Fruit fly (Drosophila melanogaster): Measurements from ENCODE around the gene CG31219.

DNA sequence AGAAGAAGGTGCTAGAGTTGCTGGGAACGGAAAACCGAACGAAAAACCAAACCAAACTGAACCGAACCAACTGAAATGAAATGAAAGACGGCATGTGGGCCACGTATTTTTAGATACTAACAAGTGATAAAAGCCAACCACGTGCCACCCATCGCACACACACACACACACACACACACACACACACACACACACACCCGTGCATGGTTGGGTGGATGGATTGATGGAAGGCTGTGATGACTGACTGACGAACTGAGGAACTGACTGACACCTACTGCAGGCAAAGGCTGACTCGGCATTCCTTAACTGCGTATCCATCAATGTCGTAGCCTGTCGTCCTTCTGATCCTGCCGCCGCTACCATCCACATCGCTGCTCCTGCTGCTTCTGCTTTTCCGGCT, 31.6 kb downstream of the CG31219 start:
- no peak for TF ChIP-seq fd85E (GFP tag; optimal IDR thresholded peaks at IDR 0.05)
- TF ChIP-seq CG6792 (GFP tag; optimal IDR thresholded peaks at IDR 0.05): no peak
- TF ChIP-seq CG6163 (GFP tag; IDR thresholded peaks at IDR 0.05): no peak
- no peak for TF ChIP-seq CG11294 (GFP tag; IDR thresholded peaks at IDR 0.05)
- TF ChIP-seq salr (GFP tag; optimal IDR thresholded peaks at IDR 0.05): no peak
- no peak for TF ChIP-seq CG31627 (GFP tag; optimal IDR thresholded peaks at IDR 0.05)
- TF ChIP-seq achi (GFP tag; optimal IDR thresholded peaks at IDR 0.05): no peak
- no peak for TF ChIP-seq dac (GFP tag; optimal IDR thresholded peaks at IDR 0.05)
- TF ChIP-seq CG6276 (GFP tag; optimal IDR thresholded peaks at IDR 0.05): no peak
